Worm (Caenorhabditis elegans): Measurements from ENCODE around the gene srw-130.

ce11 chrV:3582671-3583070, 34.0 kb upstream of the srw-130 start:
- TF ChIP-seq unc-62 (GFP tag; optimal IDR thresholded peaks at IDR 0.05) (no peak), nhr-84 (tag; optimal IDR thresholded peaks at IDR 0.05) (no peak), egl-27 (tag; optimal IDR thresholded peaks at IDR 0.05) (no peak)

All from whole organism, L1 larva.